Worm (Caenorhabditis elegans) whole organism, L2 larva: ENCODE data around the gene nspg-9.
"Not testable (repeated sequence)": the region's sequence is repeated elsewhere in the genome, so short reads cannot be mapped to it uniquely, and the experiment has no call there.

Source experiments
- F13H6.1 ChIP-seq: sonication (generic microtip); optimal IDR thresholded peaks from 2 replicates; lab custom pipeline; 2016; ENCODE audit warnings: missing genetic modification characterization, missing compliant biosample characterization
- ZK546.5 ChIP-seq: sonication (generic microtip); optimal IDR thresholded peaks from 2 replicates; lab custom pipeline; 2017; ENCODE audit warnings: missing biosample characterization, missing genetic modification characterization
- alr-1 ChIP-seq: fragments of 150-350 bp; optimal IDR thresholded peaks from 2 replicates; lab custom pipeline; 2014; ENCODE audit warnings: missing biosample characterization, missing genetic modification characterization
- ama-1 ChIP-seq: fragments of 150-350 bp; optimal IDR thresholded peaks from 2 replicates; lab custom pipeline; 2018; ENCODE audit warnings: inconsistent platforms
- blmp-1 ChIP-seq: sonication (generic microtip); optimal IDR thresholded peaks from 2 replicates; lab custom pipeline; 2017; ENCODE audit warnings: missing genetic modification characterization, mild to moderate bottlenecking, missing compliant biosample characterization, antibody characterized with exemption, moderate library complexity; ENCODE audit not compliant: insufficient read depth
- ceh-82 ChIP-seq: fragments of 150-350 bp; optimal IDR thresholded peaks from 2 replicates; lab custom pipeline; 2014; ENCODE audit warnings: missing biosample characterization, missing genetic modification characterization
- crh-2 ChIP-seq: sonication (generic microtip); optimal IDR thresholded peaks from 2 replicates; lab custom pipeline; 2017; ENCODE audit warnings: missing biosample characterization, missing genetic modification characterization
- dmd-4 ChIP-seq: sonication (generic microtip); optimal IDR thresholded peaks from 2 replicates; lab custom pipeline; 2017; ENCODE audit warnings: missing biosample characterization, missing genetic modification characterization
- egl-27 ChIP-seq: sonication (generic microtip); optimal IDR thresholded peaks from 3 replicates; lab custom pipeline; 2017; ENCODE audit warnings: missing biosample characterization, missing genetic modification reagents, missing genetic modification characterization
- elt-1 ChIP-seq: fragments of 150-350 bp; optimal IDR thresholded peaks from 2 replicates; lab custom pipeline; 2014; ENCODE audit warnings: missing biosample characterization, missing genetic modification characterization
- fos-1 ChIP-seq: fragments of 150-350 bp; optimal IDR thresholded peaks from 2 replicates; lab custom pipeline; 2014; ENCODE audit warnings: missing biosample characterization, missing genetic modification characterization
- gmeb-1 ChIP-seq: fragments of 150-350 bp; optimal IDR thresholded peaks from 2 replicates; lab custom pipeline; 2014; ENCODE audit warnings: missing biosample characterization, missing genetic modification characterization
- lin-11 ChIP-seq: fragments of 150-350 bp; sonication (generic microtip); optimal IDR thresholded peaks from 2 replicates; lab custom pipeline; 2014; ENCODE audit warnings: missing biosample characterization, missing genetic modification characterization, inconsistent platforms, mixed read lengths
- lin-13 ChIP-seq: fragments of 150-350 bp; optimal IDR thresholded peaks from 2 replicates; lab custom pipeline; 2014; ENCODE audit warnings: missing biosample characterization, missing genetic modification reagents, missing genetic modification characterization
- lin-39 ChIP-seq: fragments of 150-350 bp; optimal IDR thresholded peaks from 2 replicates; lab custom pipeline; 2014; ENCODE audit warnings: missing biosample characterization, missing genetic modification reagents, missing genetic modification characterization
- lsy-2 ChIP-seq, 2 experiments: fragments of 150-350 bp in 1 of 2; sonication (generic microtip) in 1 of 2; optimal IDR thresholded peaks; 2 replicates each; lab custom pipeline; 2014 to 2017; ENCODE audit warnings: missing biosample characterization in 2 of 2, missing genetic modification characterization in 2 of 2
- mab-5 ChIP-seq: fragments of 150-350 bp; optimal IDR thresholded peaks from 2 replicates; lab custom pipeline; 2014; ENCODE audit warnings: missing biosample characterization, missing genetic modification characterization
- mbf-1 ChIP-seq: sonication (generic microtip); optimal IDR thresholded peaks from 2 replicates; lab custom pipeline; 2017; ENCODE audit warnings: missing biosample characterization, missing genetic modification characterization
- nhr-11 ChIP-seq: fragments of 150-350 bp; optimal IDR thresholded peaks from 2 replicates; lab custom pipeline; 2014; ENCODE audit warnings: missing biosample characterization, missing genetic modification characterization
- nhr-129 ChIP-seq: fragments of 150-350 bp; optimal IDR thresholded peaks from 2 replicates; lab custom pipeline; 2014; ENCODE audit warnings: missing biosample characterization, missing genetic modification characterization
- nhr-21 ChIP-seq: fragments of 150-350 bp; optimal IDR thresholded peaks from 2 replicates; lab custom pipeline; 2014; ENCODE audit warnings: missing biosample characterization, missing genetic modification characterization
- nhr-23 ChIP-seq: fragments of 150-350 bp; optimal IDR thresholded peaks from 2 replicates; lab custom pipeline; 2014; ENCODE audit warnings: missing biosample characterization, missing genetic modification reagents, missing genetic modification characterization
- nhr-25 ChIP-seq: fragments of 150-350 bp; sonication (generic microtip); optimal IDR thresholded peaks from 3 replicates; lab custom pipeline; 2014; ENCODE audit warnings: missing biosample characterization, missing genetic modification characterization
- nhr-6 ChIP-seq: fragments of 150-350 bp; optimal IDR thresholded peaks from 2 replicates; lab custom pipeline; 2014; ENCODE audit warnings: missing biosample characterization, missing genetic modification characterization
- nhr-77 ChIP-seq: fragments of 150-350 bp; optimal IDR thresholded peaks from 2 replicates; lab custom pipeline; 2014; ENCODE audit warnings: missing biosample characterization, missing genetic modification characterization
- peb-1 ChIP-seq: fragments of 150-350 bp; optimal IDR thresholded peaks from 2 replicates; lab custom pipeline; 2014; ENCODE audit warnings: missing biosample characterization, missing genetic modification characterization
- sem-4 ChIP-seq: fragments of 150-350 bp; optimal IDR thresholded peaks from 2 replicates; lab custom pipeline; 2014; ENCODE audit warnings: missing biosample characterization, missing genetic modification reagents, missing genetic modification characterization
- sma-3 ChIP-seq: sonication (generic microtip); optimal IDR thresholded peaks from 2 replicates; lab custom pipeline; 2016; ENCODE audit warnings: missing genetic modification reagents, missing genetic modification characterization, missing compliant biosample characterization
- sma-9 ChIP-seq, 2 experiments: fragments of 150-350 bp in 1 of 2; sonication (generic microtip) in 1 of 2; optimal IDR thresholded peaks; 2 replicates each; lab custom pipeline; 2014 to 2016; ENCODE audit warnings: missing genetic modification characterization in 2 of 2, mild to moderate bottlenecking in 1 of 2, missing biosample characterization in 1 of 2, missing compliant biosample characterization in 1 of 2, missing genetic modification reagents in 1 of 2, moderate library complexity in 1 of 2
- snpc-4 ChIP-seq: fragments of 150-350 bp; optimal IDR thresholded peaks from 2 replicates; lab custom pipeline; 2014; ENCODE audit warnings: missing biosample characterization, missing genetic modification characterization
- unc-39 ChIP-seq: fragments of 150-350 bp; optimal IDR thresholded peaks from 2 replicates; lab custom pipeline; 2014; ENCODE audit warnings: missing biosample characterization, missing genetic modification characterization
- unc-55 ChIP-seq: fragments of 150-350 bp; sonication (generic microtip); optimal IDR thresholded peaks from 3 replicates; lab custom pipeline; 2014; ENCODE audit warnings: missing biosample characterization, missing genetic modification reagents, missing genetic modification characterization
- unc-62 ChIP-seq: fragments of 150-350 bp; optimal IDR thresholded peaks from 2 replicates; lab custom pipeline; 2014; ENCODE audit warnings: missing biosample characterization, missing genetic modification reagents, missing genetic modification characterization
- zag-1 ChIP-seq: fragments of 150-350 bp; optimal IDR thresholded peaks from 2 replicates; lab custom pipeline; 2014; ENCODE audit warnings: missing biosample characterization, missing genetic modification characterization
- ztf-11 ChIP-seq: sonication (generic microtip); optimal IDR thresholded peaks from 2 replicates; lab custom pipeline; 2017; ENCODE audit warnings: missing biosample characterization, missing genetic modification characterization
- ztf-4 ChIP-seq: fragments of 150-350 bp; optimal IDR thresholded peaks from 2 replicates; lab custom pipeline; 2014; ENCODE audit warnings: missing biosample characterization, missing genetic modification characterization

Gene nspg-9

ce11 chrIV:14427395-14427794 is 29.3 kb upstream of the nspg-9 start, which contains the start of gene F55B11.5:
Gene F55B11.5 (plus strand): TSS chrIV:14427695.
- TF ChIP-seq zag-1 (tag; lab: Kevin White, UChicago); crh-2; F13H6.1 (tag; lab: Kevin White, UChicago): not testable (repeated sequence)

DNA sequence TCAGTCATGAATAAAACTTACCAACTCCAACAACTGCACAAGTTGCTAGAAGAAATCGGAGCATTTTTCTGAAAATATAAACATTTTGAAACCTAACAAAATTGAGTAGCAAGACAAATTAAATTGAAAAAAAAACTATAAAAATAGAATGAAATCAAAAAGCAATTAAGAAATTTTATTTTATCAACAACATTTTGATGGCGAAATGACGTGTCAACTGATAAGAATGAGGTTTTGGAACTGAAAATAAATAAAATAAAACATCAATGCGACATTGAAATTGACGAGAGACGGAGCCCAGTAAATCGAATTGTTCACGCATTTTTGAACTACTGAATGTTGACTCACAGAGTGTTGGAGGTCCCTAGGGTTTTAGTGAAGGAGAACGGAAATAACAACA is 25.8 kb upstream of the nspg-9 start, which contains the start of gene F55B11.4:
Gene F55B11.4, minus strand, starts transcription at position 68 of the 400 bp plus-strand sequence.
- TF ChIP-seq ztf-11 (no peak), nhr-77 (tag; lab: Kevin White, UChicago) (no peak), ama-1 (no peak), nhr-21 (tag; lab: Kevin White, UChicago) (no peak), peb-1 (tag; lab: Kevin White, UChicago) (no peak), unc-55 (GFP tag; lab: Kevin White, UChicago) (no peak), ceh-82 (no peak), fos-1 (tag; lab: Kevin White, UChicago) (peak; percentile 82), crh-2 (peak; percentile 84), sem-4 (no peak), sma-3 (no peak), unc-62 (GFP tag; lab: Kevin White, UChicago) (no peak), blmp-1 (no peak)

- TF ChIP-seq peb-1 (tag; lab: Kevin White, UChicago) (no peak), ztf-4 (tag; lab: Kevin White, UChicago) (no peak), unc-39 (tag; lab: Kevin White, UChicago) (no peak), unc-62 (GFP tag; lab: Kevin White, UChicago) (no peak), unc-55 (GFP tag; lab: Kevin White, UChicago) (no peak), nhr-6 (tag; lab: Kevin White, UChicago) (no peak), lsy-2 (tag; optimal IDR thresholded peaks at IDR 0.05; lab: Kevin White, UChicago) (no peak), mab-5 (tag; lab: Kevin White, UChicago) (no peak), mbf-1 (tag; lab: Kevin White, UChicago) (no peak), lin-13 (GFP tag; lab: Kevin White, UChicago) (no peak)
- TF ChIP-seq, all 48 proteins: peak for 0
Observed at ce11 chrIV:14435902-14436301, 20.8 kb upstream of the nspg-9 start.

DNA sequence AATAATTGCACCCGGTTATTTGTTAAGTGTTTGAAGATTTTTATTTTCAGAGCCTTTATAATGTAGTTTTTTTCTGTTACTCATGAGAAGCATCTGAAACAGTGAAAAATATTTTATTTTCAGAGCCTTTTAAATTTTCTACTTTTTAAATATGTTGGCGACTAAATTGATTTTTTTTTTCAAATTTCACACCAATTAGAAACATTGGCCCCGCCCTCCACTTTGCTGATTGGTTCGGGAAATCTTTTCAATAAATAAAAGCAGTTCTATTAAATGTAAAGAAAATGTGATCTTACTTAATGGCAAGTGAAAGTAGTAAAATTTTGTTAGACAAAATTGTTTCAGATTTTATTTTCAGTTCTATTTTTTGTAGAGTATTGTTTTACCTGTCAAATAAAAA is 19.3 kb upstream of the nspg-9 start:
- TF ChIP-seq sma-3 (no peak), ZK546.5 (tag; lab: Kevin White, UChicago) (no peak)

DNA sequence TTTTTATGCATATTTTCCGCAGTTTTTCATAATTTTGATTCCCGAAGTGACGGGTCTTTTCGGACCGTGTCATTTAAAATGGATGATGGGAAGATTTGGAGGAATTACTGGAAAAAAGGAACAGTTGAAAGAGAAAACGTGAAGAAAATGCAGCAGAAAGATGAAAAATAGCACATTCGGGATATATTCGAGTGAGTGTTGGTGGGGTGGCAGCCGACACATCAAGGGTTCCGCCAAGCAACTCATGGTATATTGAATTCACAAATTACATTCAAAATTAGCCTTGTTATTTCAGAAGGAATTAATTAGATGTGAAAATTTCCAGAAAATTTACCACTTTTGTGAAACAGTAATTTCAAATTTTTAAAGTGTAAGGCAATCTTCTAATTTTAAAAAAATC is 12.6 kb upstream of the nspg-9 start, which contains the start of gene tra-3:
Gene tra-3, minus strand, starts transcription at position 107 of the 400 bp plus-strand sequence.
- TF ChIP-seq alr-1 (tag; lab: Kevin White, UChicago) (no peak), lin-13 (GFP tag; lab: Kevin White, UChicago) (no peak), dmd-4 (tag; lab: Kevin White, UChicago) (no peak), sma-9 (GFP tag; optimal IDR thresholded peaks at IDR 0.05; lab: Kevin White, UChicago) (no peak), sma-9 (tag; optimal IDR thresholded peaks at IDR 0.05; lab: Kevin White, UChicago) (no peak), mbf-1 (tag; lab: Kevin White, UChicago) (no peak), nhr-11 (tag; lab: Kevin White, UChicago) (no peak), lin-11 (tag; lab: Kevin White, UChicago) (no peak), ZK546.5 (tag; lab: Kevin White, UChicago) (no peak), elt-1 (tag; lab: Kevin White, UChicago) (no peak), nhr-23 (tag; lab: Kevin White, UChicago) (no peak)

ce11 chrIV:14445191-14445795 is 11.4 kb upstream of the nspg-9 start:
- TF ChIP-seq nhr-21 (tag; lab: Kevin White, UChicago) (peak; percentile 52), sma-3 (peak; percentile 41), crh-2 (peak; percentile 38), nhr-129 (tag; lab: Kevin White, UChicago) (peak; percentile 69), lin-13 (GFP tag; lab: Kevin White, UChicago) (peak; percentile 24), nhr-25 (peak; percentile 38), sma-9 (GFP tag; optimal IDR thresholded peaks at IDR 0.05; lab: Kevin White, UChicago) (peak; percentile 59), sma-9 (tag; optimal IDR thresholded peaks at IDR 0.05; lab: Kevin White, UChicago) (no peak), gmeb-1 (tag; lab: Kevin White, UChicago) (peak; percentile 24), snpc-4 (peak; percentile 89), lin-39 (tag; lab: Kevin White, UChicago) (no peak), egl-27 (tag; lab: Kevin White, UChicago) (no peak), F13H6.1 (tag; lab: Kevin White, UChicago) (peak; percentile 36), nhr-6 (tag; lab: Kevin White, UChicago) (no peak)
